Worm (Caenorhabditis elegans) whole organism, midembryonic: Measurements from ENCODE around the gene srh-245.

ENCODE experiments used
- T22C8.4 ChIP-seq: fragments of 200-800 bp; sonication (Bioruptor generic); IDR thresholded peaks from 2 replicates; pipeline ENCODE4 v1.3.6; 2022; ENCODE audit warnings: missing genetic modification characterization, missing compliant biosample characterization
- cog-1 ChIP-seq: sonication (generic microtip); optimal IDR thresholded peaks from 2 replicates; lab custom pipeline; 2016; ENCODE audit warnings: missing genetic modification characterization, missing compliant biosample characterization
- flt-1 ChIP-seq: fragments of 200-800 bp; sonication (Bioruptor generic); IDR thresholded peaks from 2 replicates; pipeline ENCODE4 v1.3.6; 2022; ENCODE audit warnings: missing genetic modification characterization, missing compliant biosample characterization
- klf-2 ChIP-seq: fragments of 200-800 bp; sonication (Bioruptor generic); conservative IDR thresholded peaks from 2 replicates; pipeline ENCODE4 v1.3.6; 2022; ENCODE audit warnings: missing genetic modification reagents, missing genetic modification characterization, missing compliant biosample characterization
- med-1 ChIP-seq: sonication (generic microtip); optimal IDR thresholded peaks from 2 replicates; lab custom pipeline; 2017; ENCODE audit warnings: missing genetic modification characterization, mild to moderate bottlenecking, missing compliant biosample characterization, antibody characterized with exemption, missing genetic modification reagents; ENCODE audit not compliant: insufficient read depth
- tab-1 ChIP-seq: fragments of 200-800 bp; sonication (Bioruptor generic); IDR thresholded peaks from 2 replicates; pipeline ENCODE4 v1.3.6; 2022; ENCODE audit warnings: missing genetic modification characterization, missing compliant biosample characterization
- ztf-23 ChIP-seq: fragments of 200-800 bp; sonication (Bioruptor generic); IDR thresholded peaks from 2 replicates; pipeline ENCODE4 v1.3.6; 2022; ENCODE audit warnings: missing genetic modification reagents, missing genetic modification characterization, missing compliant biosample characterization
- ztf-29 ChIP-seq: fragments of 200-800 bp; sonication (Bioruptor generic); IDR thresholded peaks from 2 replicates; pipeline ENCODE4 v1.3.6; 2022; ENCODE audit warnings: missing genetic modification reagents, missing genetic modification characterization, missing compliant biosample characterization

- no peak for TF ChIP-seq klf-2 (GFP tag; lab: Robert Waterston, UW)
- no peak for TF ChIP-seq flt-1 (GFP tag; lab: Robert Waterston, UW)
- no peak for TF ChIP-seq T22C8.4 (GFP tag; lab: Robert Waterston, UW)
- no peak for TF ChIP-seq med-1 (GFP tag; lab: Kevin White, UChicago)
- no peak for TF ChIP-seq ztf-23 (GFP tag; lab: Robert Waterston, UW)
- no peak for TF ChIP-seq tab-1 (GFP tag; lab: Robert Waterston, UW)
- no peak for TF ChIP-seq cog-1
- TF ChIP-seq ztf-29 (GFP tag; lab: Robert Waterston, UW), result no peak
These were observed 30.8 kb downstream of the srh-245 start, which contains the start of gene srt-17 for ce11 chrV:624922-625321.
